Fruit fly (Drosophila melanogaster) whole organism, embryonic: ENCODE data around the gene Hrb27C.

ENCODE experiments used
- CG10462 ChIP-seq: fragments of 200-800 bp; sonication (Bioruptor generic); optimal IDR thresholded peaks from 2 replicates; lab custom pipeline; 2016; ENCODE audit warnings: missing biosample characterization, missing genetic modification characterization
- CG10543 ChIP-seq: fragments of 200-800 bp; sonication (Bioruptor generic); optimal IDR thresholded peaks from 3 replicates; lab custom pipeline; 2017; ENCODE audit warnings: missing biosample characterization, mild to moderate bottlenecking, missing genetic modification characterization, moderate library complexity
- CG11247 ChIP-seq: fragments of 200-800 bp; sonication (Bioruptor generic); IDR thresholded peaks from 2 replicates; pipeline ENCODE4 v1.3.6; 2022; ENCODE audit warnings: missing biosample characterization, missing genetic modification characterization
- CG12155 ChIP-seq: fragments of 200-800 bp; sonication (Bioruptor generic); optimal IDR thresholded peaks from 3 replicates; lab custom pipeline; 2016; ENCODE audit warnings: missing biosample characterization, missing genetic modification characterization
- CG12391 ChIP-seq: fragments of 200-800 bp; sonication (Bioruptor generic); optimal IDR thresholded peaks from 3 replicates; lab custom pipeline; 2018; ENCODE audit warnings: missing biosample characterization, mild to moderate bottlenecking, missing genetic modification characterization, moderate library complexity
- CG13775 ChIP-seq: fragments of 200-800 bp; sonication (Bioruptor generic); optimal IDR thresholded peaks from 3 replicates; lab custom pipeline; 2017; ENCODE audit warnings: missing biosample characterization, mild to moderate bottlenecking, missing genetic modification characterization
- CG13894 ChIP-seq: fragments of 200-800 bp; sonication (Bioruptor generic); optimal IDR thresholded peaks from 3 replicates; lab custom pipeline; 2018; ENCODE audit warnings: missing biosample characterization, mild to moderate bottlenecking, missing genetic modification characterization, moderate library complexity
- CG15269 ChIP-seq: fragments of 200-800 bp; sonication (Bioruptor generic); optimal IDR thresholded peaks from 2 replicates; lab custom pipeline; 2018; ENCODE audit warnings: missing biosample characterization, mild to moderate bottlenecking, missing genetic modification characterization, moderate library complexity
- CG15601 ChIP-seq: fragments of 200-800 bp; sonication (Bioruptor generic); optimal IDR thresholded peaks from 3 replicates; lab custom pipeline; 2019; ENCODE audit warnings: missing biosample characterization, mild to moderate bottlenecking, missing genetic modification characterization, moderate library complexity
- CG1602 ChIP-seq: fragments of 200-800 bp; sonication (Bioruptor generic); optimal IDR thresholded peaks from 3 replicates; lab custom pipeline; 2016; ENCODE audit warnings: missing biosample characterization, missing genetic modification characterization
- CG1603 ChIP-seq: fragments of 200-800 bp; sonication (Bioruptor generic); optimal IDR thresholded peaks from 2 replicates; lab custom pipeline; 2019; ENCODE audit warnings: missing biosample characterization, mild to moderate bottlenecking, missing genetic modification characterization, moderate library complexity
- CG16779 ChIP-seq: fragments of 200-800 bp; sonication (Bioruptor generic); IDR thresholded peaks from 2 replicates; pipeline ENCODE4 v1.3.6; 2022; ENCODE audit warnings: missing biosample characterization, missing genetic modification characterization
- CG17361 ChIP-seq: fragments of 200-800 bp; sonication (Bioruptor generic); IDR thresholded peaks from 3 replicates; pipeline ENCODE4 v1.3.6; 2022; ENCODE audit warnings: missing biosample characterization, missing genetic modification characterization
- CG18599 ChIP-seq: fragments of 200-800 bp; sonication (Bioruptor generic); optimal IDR thresholded peaks from 3 replicates; lab custom pipeline; 2017; ENCODE audit warnings: missing biosample characterization, missing genetic modification characterization, mild to moderate bottlenecking, moderate library complexity, missing genetic modification reagents
- CG18619 ChIP-seq: fragments of 200-800 bp; sonication (Bioruptor generic); optimal IDR thresholded peaks from 3 replicates; lab custom pipeline; 2017; ENCODE audit warnings: missing biosample characterization, mild to moderate bottlenecking, missing genetic modification characterization
- CG2120 ChIP-seq: fragments of 200-800 bp; sonication (Bioruptor generic); optimal IDR thresholded peaks from 3 replicates; lab custom pipeline; 2016; ENCODE audit warnings: missing biosample characterization, missing genetic modification characterization
- CG30020 ChIP-seq: fragments of 200-800 bp; optimal IDR thresholded peaks from 2 replicates; lab custom pipeline; 2019; ENCODE audit warnings: missing biosample characterization, mild to moderate bottlenecking, missing genetic modification characterization, moderate library complexity
- CG32772 ChIP-seq: fragments of 200-800 bp; sonication (Bioruptor generic); IDR thresholded peaks from 2 replicates; pipeline ENCODE4 v1.3.6; 2022; ENCODE audit warnings: missing biosample characterization, missing genetic modification characterization
- CG3281 ChIP-seq: fragments of 200-800 bp; sonication (Bioruptor generic); optimal IDR thresholded peaks from 3 replicates; lab custom pipeline; 2017; ENCODE audit warnings: missing biosample characterization, mild to moderate bottlenecking, missing genetic modification characterization
- CG34224 ChIP-seq: fragments of 200-800 bp; sonication (Bioruptor generic); IDR thresholded peaks from 3 replicates; pipeline ENCODE4 v1.3.6; 2022; ENCODE audit warnings: missing biosample characterization, missing genetic modification characterization; ENCODE audit not compliant: partially characterized antibody
- CG4424 ChIP-seq: fragments of 200-800 bp; sonication (Bioruptor generic); optimal IDR thresholded peaks from 3 replicates; lab custom pipeline; 2016; ENCODE audit warnings: missing biosample characterization, missing genetic modification characterization
- CG4617 ChIP-seq: fragments of 200-800 bp; sonication (Bioruptor generic); optimal IDR thresholded peaks from 3 replicates; lab custom pipeline; 2016; ENCODE audit warnings: missing biosample characterization, missing genetic modification characterization, borderline replicate concordance
- CG6175 ChIP-seq: fragments of 200-800 bp; sonication (Bioruptor generic); IDR thresholded peaks from 3 replicates; pipeline ENCODE4 v1.3.6; 2022; ENCODE audit warnings: missing biosample characterization, missing genetic modification characterization
- CG8281 ChIP-seq: fragments of 200-800 bp; sonication (Bioruptor generic); optimal IDR thresholded peaks from 2 replicates; lab custom pipeline; 2018; ENCODE audit warnings: missing biosample characterization, mild to moderate bottlenecking, missing genetic modification characterization, moderate library complexity
- CrebB ChIP-seq: fragments of 200-800 bp; sonication (Bioruptor generic); optimal IDR thresholded peaks from 3 replicates; lab custom pipeline; 2018; ENCODE audit warnings: missing biosample characterization, mild to moderate bottlenecking, missing genetic modification characterization
- D19A ChIP-seq: fragments of 200-800 bp; optimal IDR thresholded peaks from 3 replicates; lab custom pipeline; 2019; ENCODE audit warnings: missing biosample characterization, mild to moderate bottlenecking, missing genetic modification characterization, moderate library complexity
- D19B ChIP-seq: fragments of 200-800 bp; sonication (Bioruptor generic); optimal IDR thresholded peaks from 2 replicates; lab custom pipeline; 2017; ENCODE audit warnings: missing biosample characterization, mild to moderate bottlenecking, missing genetic modification characterization
- Dip2 ChIP-seq: fragments of 200-800 bp; sonication (Bioruptor generic); IDR thresholded peaks from 2 replicates; pipeline ENCODE4 v1.3.6; 2022; ENCODE audit warnings: missing biosample characterization, missing genetic modification characterization
- Dll ChIP-seq: fragments of 200-800 bp; sonication (Bioruptor generic); IDR thresholded peaks from 4 replicates; pipeline ENCODE4 v1.3.6; 2022; ENCODE audit warnings: missing biosample characterization, missing genetic modification characterization; ENCODE audit not compliant: partially characterized antibody
- Eip74EF ChIP-seq, 2 experiments: fragments of 200-800 bp in 1 of 2; fragments of >200 bp in 1 of 2; sonication (Bioruptor generic) in 1 of 2; optimal IDR thresholded peaks; 2 replicates each; lab custom pipeline; 2017 to 2019; ENCODE audit warnings: missing biosample characterization in 2 of 2, missing genetic modification characterization in 2 of 2, mild to moderate bottlenecking in 1 of 2, moderate library complexity in 1 of 2
- HmgZ ChIP-seq: fragments of 200-800 bp; sonication (Bioruptor generic); optimal IDR thresholded peaks from 2 replicates; lab custom pipeline; 2018; ENCODE audit warnings: missing biosample characterization, mild to moderate bottlenecking, missing genetic modification characterization
- Myb ChIP-seq: fragments of 200-800 bp; sonication (Bioruptor generic); optimal IDR thresholded peaks from 2 replicates; lab custom pipeline; 2016; ENCODE audit warnings: missing biosample characterization, missing genetic modification characterization
- Rx ChIP-seq: fragments of 200-800 bp; sonication (Bioruptor generic); IDR thresholded peaks from 2 replicates; pipeline ENCODE4 v1.3.6; 2022; ENCODE audit warnings: missing biosample characterization, missing genetic modification characterization
- Spps ChIP-seq: fragments of 200-800 bp; sonication (Bioruptor generic); optimal IDR thresholded peaks from 2 replicates; lab custom pipeline; 2018; ENCODE audit warnings: missing biosample characterization, mild to moderate bottlenecking, missing genetic modification characterization
- YL-1 ChIP-seq: fragments of 200-800 bp; sonication (Bioruptor generic); optimal IDR thresholded peaks from 3 replicates; lab custom pipeline; 2017; ENCODE audit warnings: missing biosample characterization, mild to moderate bottlenecking, missing genetic modification characterization
- al ChIP-seq: fragments of 200-800 bp; sonication (Bioruptor generic); IDR thresholded peaks from 2 replicates; pipeline ENCODE4 v1.3.6; 2022; ENCODE audit warnings: missing biosample characterization, missing genetic modification characterization
- cato ChIP-seq: fragments of 200-800 bp; sonication (Bioruptor generic); optimal IDR thresholded peaks from 2 replicates; lab custom pipeline; 2016; ENCODE audit warnings: missing biosample characterization, missing genetic modification characterization, borderline replicate concordance
- chn ChIP-seq: fragments of 200-800 bp; sonication (Bioruptor generic); optimal IDR thresholded peaks from 2 replicates; lab custom pipeline; 2016; ENCODE audit warnings: missing biosample characterization, missing genetic modification characterization
- crc ChIP-seq: fragments of 200-800 bp; sonication (Bioruptor generic); optimal IDR thresholded peaks from 2 replicates; lab custom pipeline; 2016; ENCODE audit warnings: missing biosample characterization, missing genetic modification characterization
- lab ChIP-seq: fragments of 200-800 bp; sonication (Bioruptor generic); optimal IDR thresholded peaks from 3 replicates; lab custom pipeline; 2017; ENCODE audit warnings: missing biosample characterization, missing genetic modification characterization, mild to moderate bottlenecking, moderate library complexity, missing genetic modification reagents
- lbe ChIP-seq: fragments of 200-800 bp; sonication (Bioruptor generic); optimal IDR thresholded peaks from 2 replicates; lab custom pipeline; 2016; ENCODE audit warnings: missing biosample characterization, mild to moderate bottlenecking, missing genetic modification characterization
- lmd ChIP-seq: fragments of 200-800 bp; sonication (Bioruptor generic); IDR thresholded peaks from 2 replicates; pipeline ENCODE4 v1.3.6; 2022; ENCODE audit warnings: missing biosample characterization, missing genetic modification characterization
- nmo ChIP-seq: fragments of 200-800 bp; sonication (Bioruptor generic); optimal IDR thresholded peaks from 2 replicates; lab custom pipeline; 2018; ENCODE audit warnings: missing biosample characterization, mild to moderate bottlenecking, missing genetic modification characterization, moderate library complexity
- nom ChIP-seq: fragments of 200-800 bp; sonication (Bioruptor generic); optimal IDR thresholded peaks from 2 replicates; lab custom pipeline; 2017; ENCODE audit warnings: missing biosample characterization, missing genetic modification characterization, mild to moderate bottlenecking, moderate library complexity, missing genetic modification reagents
- onecut ChIP-seq: fragments of 200-800 bp; sonication (Bioruptor generic); IDR thresholded peaks from 2 replicates; pipeline ENCODE4 v1.3.6; 2022; ENCODE audit warnings: missing biosample characterization, missing genetic modification characterization
- scrt ChIP-seq: fragments of 200-800 bp; sonication (Bioruptor generic); optimal IDR thresholded peaks from 2 replicates; lab custom pipeline; 2018; ENCODE audit warnings: missing biosample characterization, mild to moderate bottlenecking, missing genetic modification characterization, moderate library complexity
- tap ChIP-seq: fragments of 200-800 bp; optimal IDR thresholded peaks from 3 replicates; lab custom pipeline; 2019; ENCODE audit warnings: missing biosample characterization, mild to moderate bottlenecking, missing genetic modification characterization, moderate library complexity
- tgo ChIP-seq: fragments of 200-800 bp; sonication (Bioruptor generic); IDR thresholded peaks from 3 replicates; pipeline ENCODE4 v1.3.6; 2022; ENCODE audit warnings: missing biosample characterization, missing genetic modification characterization
- wor ChIP-seq: fragments of 200-800 bp; sonication (Bioruptor generic); IDR thresholded peaks from 2 replicates; pipeline ENCODE4 v1.3.6; 2022; ENCODE audit warnings: missing biosample characterization, missing genetic modification characterization
- zen ChIP-seq: fragments of 200-800 bp; sonication (Bioruptor generic); optimal IDR thresholded peaks from 3 replicates; lab custom pipeline; 2018; ENCODE audit warnings: missing biosample characterization, mild to moderate bottlenecking, missing genetic modification characterization, moderate library complexity

Gene Hrb27C

DNA sequence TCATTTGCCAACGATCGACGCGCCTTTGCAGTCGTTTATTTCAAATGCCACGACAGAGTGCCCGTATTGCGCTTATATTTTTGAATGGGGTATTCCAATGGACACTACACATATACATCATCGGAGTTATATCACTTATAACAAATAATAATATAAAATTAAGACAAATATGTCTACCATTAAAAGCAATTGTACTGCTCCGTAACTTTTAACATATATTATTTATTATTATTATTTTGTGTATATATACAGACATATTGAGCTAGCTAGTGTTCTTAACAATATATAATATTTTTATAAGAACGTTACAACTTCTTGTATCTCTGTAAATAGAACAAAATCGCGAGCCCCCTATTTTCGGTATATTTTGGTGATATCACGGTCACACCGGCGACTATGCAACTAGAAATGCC is 43.5 kb downstream of the Hrb27C start, which contains the start of the genes sip2 and Coprox (continued):
- peak; percentile 89 for TF ChIP-seq CG17361 (GFP tag; lab: Robert Waterston, UW)
- peak; percentile 78 for TF ChIP-seq CG15601 (tag; lab: Kevin White, UChicago)
- TF ChIP-seq Eip74EF (GFP tag; optimal IDR thresholded peaks at IDR 0.05; lab: Kevin White, UChicago), result peak in 1 of 2 experiments; percentile 46
- TF ChIP-seq lab (GFP tag; lab: Kevin White, UChicago), result no peak
- peak; percentile 60 for TF ChIP-seq HmgZ (tag; lab: Kevin White, UChicago)
- TF ChIP-seq CG16779 (GFP tag; lab: Robert Waterston, UW), result no peak
- peak; percentile 6 for TF ChIP-seq CG10462
- peak; percentile 38 for TF ChIP-seq CG4424 (GFP tag; lab: Kevin White, UChicago)
- TF ChIP-seq CG6175 (GFP tag; lab: Robert Waterston, UW), result no peak
- TF ChIP-seq CG12391, result peak; percentile 88
- TF ChIP-seq cato (GFP tag; lab: Kevin White, UChicago), result peak; percentile 2
- TF ChIP-seq CG1602 (GFP tag; lab: Kevin White, UChicago), result peak; percentile 52
- peak; percentile 35 for TF ChIP-seq CG8281
- peak; percentile 56 for TF ChIP-seq CG2120 (GFP tag; lab: Kevin White, UChicago)
- no peak for TF ChIP-seq Rx
- no peak for TF ChIP-seq CG15269
- no peak for TF ChIP-seq crc (GFP tag; lab: Kevin White, UChicago)
- peak; percentile 15 for TF ChIP-seq lbe (GFP tag; lab: Kevin White, UChicago)
- TF ChIP-seq CG1603, result no peak
- no peak for TF ChIP-seq scrt (GFP tag; lab: Kevin White, UChicago)
- no peak for TF ChIP-seq tap (tag; lab: Kevin White, UChicago)
- no peak for TF ChIP-seq wor (GFP tag; lab: Robert Waterston, UW)
- TF ChIP-seq CG12155 (GFP tag; lab: Kevin White, UChicago), result peak; percentile 54
- peak; percentile 55; the same call in 1 of the 2 replicates for TF ChIP-seq lmd (GFP tag; lab: Robert Waterston, UW)
- peak; percentile 73 for TF ChIP-seq CG13894
- peak; percentile 72 for TF ChIP-seq CG3281
- TF ChIP-seq CG10543 (GFP tag; lab: Kevin White, UChicago), result peak; percentile 68
- TF ChIP-seq al (GFP tag; lab: Robert Waterston, UW), result peak; percentile 36; the same call in 1 of the 2 replicates
- peak; percentile 76 for TF ChIP-seq YL-1 (GFP tag; lab: Kevin White, UChicago)
- TF ChIP-seq Spps (tag; lab: Kevin White, UChicago), result peak; percentile 52
- TF ChIP-seq CG18619 (GFP tag; lab: Kevin White, UChicago), result peak; percentile 56
- TF ChIP-seq onecut (GFP tag; lab: Robert Waterston, UW), result no peak
- TF ChIP-seq Myb (GFP tag; lab: Kevin White, UChicago), result peak; percentile 70
- peak; percentile 75 for TF ChIP-seq CG18599 (GFP tag; lab: Kevin White, UChicago)
- peak; percentile 58; the same call in 2 of the 3 replicates for TF ChIP-seq tgo (GFP tag; lab: Robert Waterston, UW)
- TF ChIP-seq CrebB (tag; lab: Kevin White, UChicago), result peak; percentile 50
- no peak for TF ChIP-seq Dip2 (GFP tag; lab: Robert Waterston, UW)
- TF ChIP-seq CG34224 (GFP tag; lab: Robert Waterston, UW), result no peak
- no peak for TF ChIP-seq chn (GFP tag; lab: Kevin White, UChicago)
- peak; percentile 37 for TF ChIP-seq D19A (tag; lab: Kevin White, UChicago)
- no peak for TF ChIP-seq CG11247 (GFP tag; lab: Robert Waterston, UW)
- peak; percentile 21 for TF ChIP-seq nom (GFP tag; lab: Kevin White, UChicago)
- TF ChIP-seq Dll, result 0 out of 4 replicates have a peak, but pooled peaks have one; percentile 13
- peak; percentile 21 for TF ChIP-seq CG4617
- peak; percentile 55 for TF ChIP-seq CG32772 (GFP tag; lab: Robert Waterston, UW)
- TF ChIP-seq CG13775 (GFP tag; lab: Kevin White, UChicago), result peak; percentile 68
- TF ChIP-seq D19B (GFP tag; lab: Kevin White, UChicago), result peak; percentile 31
- TF ChIP-seq nmo (GFP tag; lab: Kevin White, UChicago), result peak; percentile 82
- peak; percentile 64 for TF ChIP-seq zen (tag; lab: Kevin White, UChicago)
- peak; percentile 93 for TF ChIP-seq CG30020 (tag; lab: Kevin White, UChicago)
